Worm (Caenorhabditis elegans) whole organism, L1 larva: ENCODE measurements around the gene ddx-23.

Experiments
- C04F5.9 ChIP-seq: sonication (generic microtip); optimal IDR thresholded peaks from 2 replicates; lab custom pipeline; 2016; ENCODE audit warnings: missing genetic modification characterization, missing compliant biosample characterization
- alr-1 ChIP-seq: fragments of 200-800 bp; sonication (Bioruptor generic); optimal IDR thresholded peaks from 2 replicates; lab custom pipeline; 2018; ENCODE audit warnings: borderline replicate concordance, mild to moderate bottlenecking, missing genetic modification characterization, missing compliant biosample characterization
- aly-2 ChIP-seq: fragments of 150-350 bp; optimal IDR thresholded peaks from 2 replicates; lab custom pipeline; 2014; ENCODE audit warnings: missing biosample characterization, missing genetic modification characterization
- ama-1 ChIP-seq: fragments of 150-350 bp; optimal IDR thresholded peaks from 2 replicates; lab custom pipeline; 2014
- blmp-1 ChIP-seq: fragments of 150-350 bp; optimal IDR thresholded peaks from 2 replicates; lab custom pipeline; 2014; ENCODE audit warnings: missing biosample characterization, missing genetic modification characterization
- ceh-8 ChIP-seq: fragments of 200-800 bp; sonication (Bioruptor generic); optimal IDR thresholded peaks from 2 replicates; lab custom pipeline; 2018; ENCODE audit warnings: mild to moderate bottlenecking, missing genetic modification characterization, moderate library complexity, missing compliant biosample characterization
- ceh-82 ChIP-seq, 3 experiments: fragments of 150-350 bp in 1 of 3; sonication (generic microtip) in 2 of 3; optimal IDR thresholded peaks; 2 replicates each; lab custom pipeline; 2014 to 2017; ENCODE audit warnings: missing biosample characterization in 3 of 3, missing genetic modification characterization in 3 of 3
- ceh-90 ChIP-seq: sonication (generic microtip); optimal IDR thresholded peaks from 2 replicates; lab custom pipeline; 2016; ENCODE audit warnings: missing genetic modification characterization, missing compliant biosample characterization
- dpl-1 ChIP-seq, 3 experiments: fragments of 150-350 bp in 2 of 3; sonication (generic microtip) in 1 of 3; optimal IDR thresholded peaks; 2 replicates each; lab custom pipeline; 2014 to 2017; ENCODE audit warnings: missing biosample characterization in 3 of 3, missing genetic modification characterization in 3 of 3, missing genetic modification reagents in 3 of 3
- efl-3 ChIP-seq: fragments of 200-800 bp; sonication (Bioruptor generic); optimal IDR thresholded peaks from 2 replicates; lab custom pipeline; 2018; ENCODE audit warnings: mild to moderate bottlenecking, missing genetic modification characterization, missing compliant biosample characterization
- egl-13 ChIP-seq: sonication (generic microtip); optimal IDR thresholded peaks from 2 replicates; lab custom pipeline; 2016; ENCODE audit warnings: missing genotype, missing genetic modification reagents, missing genetic modification characterization, missing compliant biosample characterization
- egl-27 ChIP-seq, 2 experiments: fragments of 150-350 bp in 1 of 2; sonication (generic microtip); optimal IDR thresholded peaks; 3 replicates each; lab custom pipeline; 2017 to 2018; ENCODE audit warnings: missing biosample characterization in 2 of 2, missing genetic modification characterization in 2 of 2, missing genetic modification reagents in 2 of 2
- elt-2 ChIP-seq: sonication (generic microtip); optimal IDR thresholded peaks from 2 replicates; lab custom pipeline; 2016; ENCODE audit warnings: missing genetic modification characterization, mild to moderate bottlenecking, inconsistent platforms, missing compliant biosample characterization, missing genetic modification reagents
- elt-3 ChIP-seq, 6 experiments: fragments of 150-350 bp in 1 of 6; sonication (generic microtip); optimal IDR thresholded peaks; 2 replicates each; lab custom pipeline; 2017 to 2018; ENCODE audit warnings: missing biosample characterization in 6 of 6, missing genetic modification characterization in 6 of 6, inconsistent platforms in 1 of 6
- fkh-10 ChIP-seq: sonication (generic microtip); optimal IDR thresholded peaks from 2 replicates; lab custom pipeline; 2017; ENCODE audit warnings: missing biosample characterization, missing genetic modification reagents, missing genetic modification characterization
- fkh-4 ChIP-seq: sonication (generic microtip); optimal IDR thresholded peaks from 2 replicates; lab custom pipeline; 2016; ENCODE audit warnings: missing compliant biosample characterization, missing genetic modification characterization, borderline replicate concordance
- fkh-8 ChIP-seq: sonication (generic microtip); optimal IDR thresholded peaks from 2 replicates; lab custom pipeline; 2016; ENCODE audit warnings: mild to moderate bottlenecking, missing genetic modification characterization, missing compliant biosample characterization
- grh-1 ChIP-seq: fragments of 200-800 bp; sonication (Bioruptor generic); IDR thresholded peaks from 2 replicates; pipeline ENCODE4 v1.3.6; 2022; ENCODE audit warnings: missing genetic modification reagents, missing genetic modification characterization, missing compliant biosample characterization
- hlh-4 ChIP-seq: sonication (generic microtip); optimal IDR thresholded peaks from 2 replicates; lab custom pipeline; 2016; ENCODE audit warnings: mild to moderate bottlenecking, missing genetic modification characterization, missing compliant biosample characterization
- hpl-2 ChIP-seq: fragments of 150-350 bp; optimal IDR thresholded peaks from 2 replicates; lab custom pipeline; 2014; ENCODE audit warnings: missing biosample characterization, missing genetic modification reagents, missing genetic modification characterization
- irx-1 ChIP-seq: sonication (generic microtip); optimal IDR thresholded peaks from 2 replicates; lab custom pipeline; 2016; ENCODE audit warnings: missing genetic modification characterization, missing compliant biosample characterization
- isw-1 ChIP-seq: fragments of 200-800 bp; sonication (Bioruptor generic); IDR thresholded peaks from 2 replicates; pipeline ENCODE4 v1.3.6; 2022; ENCODE audit warnings: missing genetic modification characterization, missing compliant biosample characterization
- jun-1 ChIP-seq: fragments of 150-350 bp; optimal IDR thresholded peaks from 2 replicates; lab custom pipeline; 2014; ENCODE audit warnings: missing biosample characterization, missing genetic modification reagents, missing genetic modification characterization
- lin-13 ChIP-seq: fragments of 150-350 bp; optimal IDR thresholded peaks from 2 replicates; lab custom pipeline; 2014; ENCODE audit warnings: missing biosample characterization, missing genetic modification reagents, missing genetic modification characterization
- lin-14 ChIP-seq: fragments of 200-800 bp; sonication (Bioruptor generic); optimal IDR thresholded peaks from 2 replicates; lab custom pipeline; 2018; ENCODE audit warnings: mild to moderate bottlenecking, missing genetic modification characterization, moderate library complexity, missing compliant biosample characterization
- lin-15B ChIP-seq: fragments of 150-350 bp; sonication (generic microtip); optimal IDR thresholded peaks from 3 replicates; lab custom pipeline; 2014; ENCODE audit warnings: missing biosample characterization, missing genetic modification characterization
- lir-3 ChIP-seq: sonication (generic microtip); optimal IDR thresholded peaks from 2 replicates; lab custom pipeline; 2016; ENCODE audit warnings: mild to moderate bottlenecking, missing genetic modification characterization, moderate library complexity, missing compliant biosample characterization; ENCODE audit not compliant: poor library complexity
- lsy-2 ChIP-seq, 2 experiments: fragments of 150-350 bp; optimal IDR thresholded peaks; 2 replicates each; lab custom pipeline; 2014; ENCODE audit warnings: missing biosample characterization in 2 of 2, missing genetic modification characterization in 2 of 2
- mab-9 ChIP-seq: fragments of 200-800 bp; sonication (Bioruptor generic); IDR thresholded peaks from 2 replicates; pipeline ENCODE4 v1.3.6; 2022; ENCODE audit warnings: missing genetic modification reagents, missing genetic modification characterization, missing compliant biosample characterization
- mef-2 ChIP-seq: fragments of 150-350 bp; optimal IDR thresholded peaks from 2 replicates; lab custom pipeline; 2014; ENCODE audit warnings: missing biosample characterization, missing genetic modification characterization
- nhr-11 ChIP-seq: fragments of 150-350 bp; optimal IDR thresholded peaks from 2 replicates; lab custom pipeline; 2014; ENCODE audit warnings: missing biosample characterization, missing genetic modification characterization
- nhr-12 ChIP-seq: sonication (generic microtip); optimal IDR thresholded peaks from 2 replicates; lab custom pipeline; 2017; ENCODE audit warnings: missing biosample characterization, missing genetic modification characterization
- nhr-19 ChIP-seq: fragments of 200-800 bp; sonication (Bioruptor generic); conservative IDR thresholded peaks from 2 replicates; pipeline ENCODE4 v1.3.6; 2022; ENCODE audit warnings: missing genetic modification characterization, missing compliant biosample characterization
- nhr-47 ChIP-seq: sonication (generic microtip); optimal IDR thresholded peaks from 2 replicates; lab custom pipeline; 2016; ENCODE audit warnings: mild to moderate bottlenecking, missing genetic modification characterization, moderate library complexity, missing compliant biosample characterization
- nhr-71 ChIP-seq: sonication (generic microtip); optimal IDR thresholded peaks from 2 replicates; lab custom pipeline; 2016; ENCODE audit warnings: mild to moderate bottlenecking, missing genetic modification characterization, moderate library complexity, missing compliant biosample characterization
- nhr-76 ChIP-seq: sonication (generic microtip); optimal IDR thresholded peaks from 2 replicates; lab custom pipeline; 2017; ENCODE audit warnings: missing biosample characterization, missing genetic modification characterization
- nhr-84 ChIP-seq: sonication (generic microtip); optimal IDR thresholded peaks from 2 replicates; lab custom pipeline; 2017; ENCODE audit warnings: missing biosample characterization, missing genetic modification characterization
- nhr-85 ChIP-seq: sonication (generic microtip); peaks from one replicate; lab custom pipeline; 2016; ENCODE audit warnings: missing genetic modification characterization, inconsistent platforms, missing compliant biosample characterization
- pag-3 ChIP-seq: sonication (generic microtip); optimal IDR thresholded peaks from 2 replicates; lab custom pipeline; 2017; ENCODE audit warnings: missing genetic modification characterization, mild to moderate bottlenecking, missing compliant biosample characterization, antibody characterized with exemption, borderline replicate concordance; ENCODE audit not compliant: insufficient read depth
- pax-3 ChIP-seq: fragments of 200-800 bp; sonication (Bioruptor generic); optimal IDR thresholded peaks from 2 replicates; lab custom pipeline; 2018; ENCODE audit warnings: mild to moderate bottlenecking, missing genetic modification characterization, moderate library complexity, missing compliant biosample characterization
- snu-23 ChIP-seq: sonication (generic microtip); optimal IDR thresholded peaks from 2 replicates; lab custom pipeline; 2016; ENCODE audit warnings: missing genetic modification characterization, missing compliant biosample characterization
- sox-4 ChIP-seq: sonication (generic microtip); optimal IDR thresholded peaks from 2 replicates; lab custom pipeline; 2016; ENCODE audit warnings: missing genetic modification characterization, missing compliant biosample characterization
- sptf-1 ChIP-seq: fragments of 150-350 bp; optimal IDR thresholded peaks from 2 replicates; lab custom pipeline; 2014; ENCODE audit warnings: missing biosample characterization, missing genetic modification characterization
- sup-37 ChIP-seq: fragments of 200-800 bp; sonication (Bioruptor generic); optimal IDR thresholded peaks from 2 replicates; lab custom pipeline; 2018; ENCODE audit warnings: mild to moderate bottlenecking, missing genetic modification characterization, missing compliant biosample characterization
- tlp-1 ChIP-seq: fragments of 150-350 bp; optimal IDR thresholded peaks from 2 replicates; lab custom pipeline; 2014; ENCODE audit warnings: missing biosample characterization, missing genetic modification characterization
- unc-62 ChIP-seq: fragments of 150-350 bp; optimal IDR thresholded peaks from 2 replicates; lab custom pipeline; 2014; ENCODE audit warnings: missing biosample characterization, missing genetic modification reagents, missing genetic modification characterization
- unc-86 ChIP-seq: sonication (generic microtip); optimal IDR thresholded peaks from 2 replicates; lab custom pipeline; 2016; ENCODE audit warnings: missing genetic modification characterization, missing compliant biosample characterization
- vab-15 ChIP-seq: sonication (generic microtip); optimal IDR thresholded peaks from 2 replicates; lab custom pipeline; 2017; ENCODE audit warnings: missing genotype, mild to moderate bottlenecking, missing genetic modification characterization, missing compliant biosample characterization
- xbp-1 ChIP-seq: sonication (generic microtip); optimal IDR thresholded peaks from 2 replicates; lab custom pipeline; 2016; ENCODE audit warnings: missing genetic modification characterization, missing compliant biosample characterization
- ztf-4 ChIP-seq: fragments of 150-350 bp; optimal IDR thresholded peaks from 2 replicates; lab custom pipeline; 2014; ENCODE audit warnings: missing biosample characterization, missing genetic modification characterization

ddx-23 gene

ce11 chrIII:5836816-5837215, 16.3 kb downstream of the ddx-23 start, which contains the start of gene W04D12.1 (continued):
- TF ChIP-seq snu-23 (GFP tag; lab: Kevin White, UChicago) (peak; percentile 20), lin-13 (GFP tag; lab: Kevin White, UChicago) (no peak), elt-2 (tag; lab: Kevin White, UChicago) (no peak), sptf-1 (tag; lab: Kevin White, UChicago) (no peak), dpl-1 (GFP tag; optimal IDR thresholded peaks at IDR 0.05; lab: Kevin White, UChicago) (no peak), egl-13 (tag; lab: Kevin White, UChicago) (no peak), nhr-84 (tag; lab: Kevin White, UChicago) (no peak), lin-14 (GFP tag; lab: Kevin White, UChicago) (peak; percentile 21)

- TF ChIP-seq egl-13 (tag; lab: Kevin White, UChicago) (no peak), lin-15B (no peak), nhr-47 (tag; lab: Kevin White, UChicago) (no peak), mab-9 (no peak), ceh-90 (tag; lab: Kevin White, UChicago) (no peak), C04F5.9 (tag; lab: Kevin White, UChicago) (no peak), pag-3 (tag; lab: Kevin White, UChicago) (no peak), nhr-85 (peak; percentile 80), sptf-1 (tag; lab: Kevin White, UChicago) (no peak), nhr-19 (GFP tag; lab: Robert Waterston, UW) (no peak; the same call in 1 of the 2 replicates), snu-23 (GFP tag; lab: Kevin White, UChicago) (no peak), unc-86 (no peak), dpl-1 (GFP tag; optimal IDR thresholded peaks at IDR 0.05; lab: Kevin White, UChicago) (no peak), hpl-2 (GFP tag; lab: Kevin White, UChicago) (no peak), lin-14 (GFP tag; lab: Kevin White, UChicago) (peak; percentile 55), ztf-4 (tag; lab: Kevin White, UChicago) (no peak), efl-3 (GFP tag; lab: Kevin White, UChicago) (no peak), fkh-4 (tag; lab: Kevin White, UChicago) (no peak), elt-3 (tag; optimal IDR thresholded peaks at IDR 0.05; lab: Kevin White, UChicago) (no peak), hlh-4 (tag; lab: Kevin White, UChicago) (no peak), irx-1 (no peak), mef-2 (tag; lab: Kevin White, UChicago) (no peak), grh-1 (GFP tag; lab: Robert Waterston, UW) (no peak), nhr-12 (tag; lab: Kevin White, UChicago) (no peak), pax-3 (no peak), nhr-11 (no peak), tlp-1 (tag; lab: Kevin White, UChicago) (no peak), fkh-10 (GFP tag; lab: Kevin White, UChicago) (no peak), nhr-76 (tag; lab: Kevin White, UChicago) (no peak), unc-62 (GFP tag; lab: Kevin White, UChicago) (no peak), ceh-82 (tag; optimal IDR thresholded peaks at IDR 0.05; lab: Kevin White, UChicago) (peak in 1 of 3 experiments; percentile 8), ama-1 (lab: Kevin White, UChicago) (peak; percentile 38), jun-1 (tag; lab: Kevin White, UChicago) (no peak), lir-3 (tag; lab: Kevin White, UChicago) (no peak), ceh-8 (GFP tag; lab: Kevin White, UChicago) (no peak), alr-1 (tag; lab: Kevin White, UChicago) (no peak), fkh-8 (no peak), vab-15 (tag; lab: Kevin White, UChicago) (no peak), nhr-71 (tag; lab: Kevin White, UChicago) (peak; percentile 38), egl-27 (tag; optimal IDR thresholded peaks at IDR 0.05; lab: Kevin White, UChicago) (no peak), sox-4 (tag; lab: Kevin White, UChicago) (no peak), lsy-2 (tag; optimal IDR thresholded peaks at IDR 0.05; lab: Kevin White, UChicago) (no peak), blmp-1 (no peak), xbp-1 (no peak), nhr-84 (tag; lab: Kevin White, UChicago) (no peak), aly-2 (tag; lab: Kevin White, UChicago) (no peak), isw-1 (GFP tag; lab: Robert Waterston, UW) (no peak), sup-37 (no peak)
Observed at ce11 chrIII:5836261-5836660, 16.8 kb downstream of the ddx-23 start.
